Fruit fly (Drosophila melanogaster): ENCODE results near the gene Gr64e.

The Gr64e gene

DNA sequence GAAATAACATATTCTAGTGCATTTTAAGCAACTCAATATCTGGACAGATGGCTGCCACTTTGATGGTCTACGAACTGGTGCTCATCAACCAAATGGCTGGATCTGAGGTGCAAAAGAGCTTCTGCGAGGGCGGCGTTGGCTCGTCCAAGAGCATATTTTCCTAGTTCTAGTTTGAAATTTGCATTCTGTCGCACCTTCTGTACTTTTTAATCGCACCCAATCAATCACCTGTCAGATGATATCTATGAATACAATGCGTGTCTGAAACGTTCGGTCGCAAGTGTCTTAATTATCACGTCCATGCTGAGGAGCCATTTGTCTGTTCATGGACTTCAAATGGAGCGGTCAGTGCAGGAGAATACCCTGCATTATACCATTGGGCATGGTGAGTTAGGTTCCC is at the start of gene Gr64e, which contains the start of gene Gr64d:
Gene Gr64e, plus strand, starts transcription at position 380 of the 400 bp plus-strand sequence.
Gene Gr64d, plus strand, starts transcription at position 301 of the 400 bp plus-strand sequence.
- TF ChIP-seq CG32264 (GFP tag; optimal IDR thresholded peaks at IDR 0.05): no peak
- TF ChIP-seq br (GFP tag; optimal IDR thresholded peaks at IDR 0.05): no peak

DNA sequence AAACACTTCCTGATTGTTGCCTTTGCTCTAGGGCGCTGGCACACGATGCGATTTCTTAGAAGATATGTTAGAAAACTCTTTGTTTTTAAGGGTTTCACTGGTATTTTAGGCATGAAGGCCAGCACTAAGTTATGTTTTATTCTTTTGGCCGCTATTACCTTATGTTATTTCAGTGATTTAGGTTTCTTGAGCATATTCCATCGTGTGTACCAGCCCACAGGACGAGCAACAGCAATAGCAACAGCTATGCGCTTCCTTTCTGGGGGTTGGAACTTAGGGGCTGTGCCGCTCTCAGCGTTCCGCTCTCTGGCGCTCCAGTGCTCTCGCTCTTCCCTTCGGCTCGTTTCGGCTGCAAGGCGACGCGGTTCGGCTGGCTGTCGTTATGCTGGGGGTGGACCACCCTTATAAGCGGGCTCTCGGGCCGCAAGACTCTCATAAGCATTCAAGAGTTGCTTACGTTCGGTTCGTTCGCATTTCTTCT is 48.4 kb upstream of the Gr64e start, which contains the start of gene scrt:
Gene scrt, plus strand, starts transcription at position 431 of the 481 bp plus-strand sequence.
- no peak for TF ChIP-seq dsf (GFP tag; optimal IDR thresholded peaks at IDR 0.05; ENCODE audit: borderline replicate concordance)
- TF ChIP-seq Jra (GFP tag; optimal IDR thresholded peaks at IDR 0.05): no peak
- TF ChIP-seq dl (GFP tag; optimal IDR thresholded peaks at IDR 0.05; ENCODE audit: insufficient read depth in 1 of 2, partially characterized antibody in 2 of 2): peak in 1 of 2 experiments; percentile 33
- no peak for TF ChIP-seq tai (GFP tag; optimal IDR thresholded peaks at IDR 0.05)
- peak; percentile 4 for TF ChIP-seq h (GFP tag; optimal IDR thresholded peaks at IDR 0.05)
- no peak for TF ChIP-seq Rel (GFP tag; optimal IDR thresholded peaks at IDR 0.05)
- no peak for TF ChIP-seq Rel (tag; optimal IDR thresholded peaks at IDR 0.05)
- no peak for TF ChIP-seq Sp1 (GFP tag; optimal IDR thresholded peaks at IDR 0.05)
- TF ChIP-seq brk (GFP tag; optimal IDR thresholded peaks at IDR 0.05): no peak
- TF ChIP-seq Myc (optimal IDR thresholded peaks at IDR 0.05): no peak
- TF ChIP-seq sage (GFP tag; optimal IDR thresholded peaks at IDR 0.05): no peak
- peak; percentile 53 for TF ChIP-seq sv (GFP tag; optimal IDR thresholded peaks at IDR 0.05)
- TF ChIP-seq jim (GFP tag; optimal IDR thresholded peaks at IDR 0.05): no peak
- no peak for TF ChIP-seq CG32264 (GFP tag; optimal IDR thresholded peaks at IDR 0.05)
- no peak for TF ChIP-seq psq (GFP tag; optimal IDR thresholded peaks at IDR 0.05)
- no peak for TF ChIP-seq lola (GFP tag; optimal IDR thresholded peaks at IDR 0.05)
- no peak for TF ChIP-seq OdsH (GFP tag; optimal IDR thresholded peaks at IDR 0.05)
- no peak for TF ChIP-seq Hr78 (GFP tag; optimal IDR thresholded peaks at IDR 0.05)
- no peak for TF ChIP-seq ey (GFP tag; optimal IDR thresholded peaks at IDR 0.05)
- no peak for TF ChIP-seq pan (optimal IDR thresholded peaks at IDR 0.05)
- no peak for TF ChIP-seq fru (GFP tag; optimal IDR thresholded peaks at IDR 0.05)
- peak in 1 of 2 experiments; percentile 25 for TF ChIP-seq foxo (GFP tag; optimal IDR thresholded peaks at IDR 0.05)
- TF ChIP-seq Vsx2 (GFP tag; optimal IDR thresholded peaks at IDR 0.05; ENCODE audit: partially characterized antibody): peak; percentile 66
- no peak for TF ChIP-seq Mio (GFP tag; optimal IDR thresholded peaks at IDR 0.05)
- TF ChIP-seq Dif (GFP tag; optimal IDR thresholded peaks at IDR 0.05; ENCODE audit: partially characterized antibody): peak; percentile 62
- TF ChIP-seq rgr (GFP tag; optimal IDR thresholded peaks at IDR 0.05): no peak
- no peak for TF ChIP-seq dmrt93B (GFP tag; optimal IDR thresholded peaks at IDR 0.05)
- no peak for TF ChIP-seq Dfd (GFP tag; optimal IDR thresholded peaks at IDR 0.05)
- TF ChIP-seq HLH106 (tag; optimal IDR thresholded peaks at IDR 0.05): peak; percentile 15
- TF ChIP-seq usp (GFP tag; optimal IDR thresholded peaks at IDR 0.05): no peak
- TF ChIP-seq GATAd (GFP tag; optimal IDR thresholded peaks at IDR 0.05): no peak
- TF ChIP-seq br (GFP tag; optimal IDR thresholded peaks at IDR 0.05): no peak
- TF ChIP-seq woc (GFP tag; optimal IDR thresholded peaks at IDR 0.05): peak; percentile 34
- TF ChIP-seq Hnf4 (GFP tag; optimal IDR thresholded peaks at IDR 0.05): no peak
- TF ChIP-seq CG9705 (GFP tag; optimal IDR thresholded peaks at IDR 0.05): no peak
- TF ChIP-seq Abd-B (GFP tag; optimal IDR thresholded peaks at IDR 0.05): no peak
- TF ChIP-seq N (GFP tag; optimal IDR thresholded peaks at IDR 0.05): no peak
- no peak for TF ChIP-seq CrebA (GFP tag; optimal IDR thresholded peaks at IDR 0.05; ENCODE audit: borderline replicate concordance)
- no peak for TF ChIP-seq Hr83 (GFP tag; optimal IDR thresholded peaks at IDR 0.05; ENCODE audit: poor library complexity, severe bottlenecking)

DNA sequence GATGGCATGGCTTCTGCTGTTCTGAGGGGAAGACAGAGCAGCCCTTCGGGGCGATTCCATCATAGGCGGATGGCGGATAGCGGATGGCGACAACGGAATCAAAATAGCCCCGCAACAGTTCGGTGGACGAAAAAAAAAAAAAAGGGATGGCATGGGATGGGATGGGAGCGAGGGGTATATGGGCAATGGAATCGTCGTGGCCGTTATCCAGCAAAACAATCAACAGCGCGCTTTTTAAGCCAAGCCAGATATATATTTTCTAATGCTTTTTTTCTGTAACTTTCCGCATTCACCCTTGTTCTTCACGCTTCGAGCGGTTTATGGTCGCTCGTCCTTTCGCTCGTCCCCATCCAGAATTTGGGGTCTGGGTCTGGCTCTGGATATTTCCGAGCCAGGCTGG is 36.4 kb upstream of the Gr64e start:
- TF ChIP-seq HLH106 (tag; optimal IDR thresholded peaks at IDR 0.05): no peak
- TF ChIP-seq Sp1 (GFP tag; optimal IDR thresholded peaks at IDR 0.05): no peak

Data from whole organism, wandering third instar larva.